Worm (Caenorhabditis elegans): ENCODE data around the gene nas-4.

nas-4 gene

ce11 chrIII:6453665-6454064 is 38.2 kb upstream of the nas-4 start (continued):
- TF ChIP-seq elt-1 (tag; optimal IDR thresholded peaks at IDR 0.05): no peak
- TF ChIP-seq fkh-10 (GFP tag; optimal IDR thresholded peaks at IDR 0.05): no peak
- TF ChIP-seq nhr-43 (tag; optimal IDR thresholded peaks at IDR 0.05; ENCODE audit: poor library complexity, severe bottlenecking): peak; percentile 73
- no peak for TF ChIP-seq fkh-2 (tag; optimal IDR thresholded peaks at IDR 0.05)
- TF ChIP-seq eor-1 (tag; optimal IDR thresholded peaks at IDR 0.05): no peak
- no peak for TF ChIP-seq ceh-9 (tag; optimal IDR thresholded peaks at IDR 0.05)
- TF ChIP-seq nhr-12 (tag; optimal IDR thresholded peaks at IDR 0.05): no peak
- TF ChIP-seq pha-4 (tag; optimal IDR thresholded peaks at IDR 0.05): peak; percentile 84
- TF ChIP-seq nhr-77 (tag; optimal IDR thresholded peaks at IDR 0.05): no peak
- peak; percentile 0 for TF ChIP-seq mdl-1 (tag; optimal IDR thresholded peaks at IDR 0.05)
- no peak for TF ChIP-seq nhr-67 (tag; optimal IDR thresholded peaks at IDR 0.05)
- TF ChIP-seq ztf-11 (tag; optimal IDR thresholded peaks at IDR 0.05): no peak
- no peak for TF ChIP-seq nhr-237 (tag; optimal IDR thresholded peaks at IDR 0.05)
- peak; percentile 82 for TF ChIP-seq pqm-1 (tag; optimal IDR thresholded peaks at IDR 0.05)
- TF ChIP-seq mml-1 (tag; optimal IDR thresholded peaks at IDR 0.05): no peak

- TF ChIP-seq nhr-25 (tag; optimal IDR thresholded peaks at IDR 0.05) (no peak), nfya-1 (tag; optimal IDR thresholded peaks at IDR 0.05; ENCODE audit: insufficient read depth) (peak; percentile 39), pha-4 (tag; optimal IDR thresholded peaks at IDR 0.05) (peak; percentile 37), daf-12 (tag; optimal IDR thresholded peaks at IDR 0.05) (no peak), skn-1 (tag; optimal IDR thresholded peaks at IDR 0.05) (no peak), ama-1 (optimal IDR thresholded peaks at IDR 0.05) (peak; percentile 8), nhr-43 (tag; optimal IDR thresholded peaks at IDR 0.05; ENCODE audit: poor library complexity, severe bottlenecking) (no peak), aly-2 (tag; optimal IDR thresholded peaks at IDR 0.05) (no peak), R02D3.7 (tag; optimal IDR thresholded peaks at IDR 0.05) (no peak)
These were observed 37.2 kb upstream of the nas-4 start for ce11 chrIII:6452683-6453082.

ce11 chrIII:6452278-6452677 is 36.8 kb upstream of the nas-4 start, which contains the start of gene set-1:
Gene set-1, minus strand, starts transcription at chrIII:6452378.
- TF ChIP-seq jun-1 (tag; optimal IDR thresholded peaks at IDR 0.05): no peak
- TF ChIP-seq nhr-237 (tag; optimal IDR thresholded peaks at IDR 0.05): no peak
- TF ChIP-seq eor-1 (tag; optimal IDR thresholded peaks at IDR 0.05): no peak
- no peak for TF ChIP-seq R02D3.7 (tag; optimal IDR thresholded peaks at IDR 0.05)
- TF ChIP-seq nfya-1 (tag; optimal IDR thresholded peaks at IDR 0.05; ENCODE audit: insufficient read depth): no peak
- TF ChIP-seq egl-5 (tag; optimal IDR thresholded peaks at IDR 0.05): no peak
- no peak for TF ChIP-seq nhr-12 (tag; optimal IDR thresholded peaks at IDR 0.05)
- TF ChIP-seq lin-15B (tag; optimal IDR thresholded peaks at IDR 0.05): no peak

DNA sequence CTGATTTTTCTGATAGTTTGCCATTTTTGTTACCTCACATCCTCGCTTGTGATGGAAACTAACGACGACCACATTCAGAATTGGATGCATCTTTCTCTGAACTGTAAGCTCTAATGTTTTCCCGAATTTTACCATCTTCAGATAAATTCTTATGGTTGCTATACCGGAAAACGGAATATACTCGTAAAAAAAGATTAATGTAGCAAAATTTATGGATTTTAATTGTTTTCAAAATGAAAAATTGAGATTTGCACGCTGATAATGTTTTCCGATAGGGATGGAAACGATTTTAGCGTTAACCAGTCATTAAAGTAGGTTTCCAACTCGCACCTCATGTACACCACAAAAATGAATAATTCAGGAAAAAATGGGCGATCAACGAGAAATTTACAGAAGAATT is 35.1 kb upstream of the nas-4 start, which contains the start of gene T26A5.6:
T26A5.6 (minus strand) TSS at position 101 of the 400 bp plus-strand sequence.
- no peak for TF ChIP-seq unc-39 (tag; optimal IDR thresholded peaks at IDR 0.05)
- TF ChIP-seq nhr-23 (tag; optimal IDR thresholded peaks at IDR 0.05): no peak
- TF ChIP-seq ceh-16 (tag; optimal IDR thresholded peaks at IDR 0.05): no peak
- no peak for TF ChIP-seq nhr-28 (tag; optimal IDR thresholded peaks at IDR 0.05)
- TF ChIP-seq snpc-4 (tag; optimal IDR thresholded peaks at IDR 0.05): no peak
- TF ChIP-seq nfya-1 (tag; optimal IDR thresholded peaks at IDR 0.05; ENCODE audit: insufficient read depth): no peak
- TF ChIP-seq nhr-237 (tag; optimal IDR thresholded peaks at IDR 0.05): no peak
- no peak for TF ChIP-seq pqm-1 (tag; optimal IDR thresholded peaks at IDR 0.05)
- TF ChIP-seq mdl-1 (tag; optimal IDR thresholded peaks at IDR 0.05): no peak
- no peak for TF ChIP-seq pha-4 (tag; optimal IDR thresholded peaks at IDR 0.05)
- no peak for TF ChIP-seq fkh-10 (GFP tag; optimal IDR thresholded peaks at IDR 0.05)
- no peak for TF ChIP-seq skn-1 (tag; optimal IDR thresholded peaks at IDR 0.05)
- TF ChIP-seq nhr-25 (tag; optimal IDR thresholded peaks at IDR 0.05): no peak
- TF ChIP-seq elt-2 (tag; optimal IDR thresholded peaks at IDR 0.05): no peak
- TF ChIP-seq elt-1 (tag; optimal IDR thresholded peaks at IDR 0.05): no peak
- no peak for TF ChIP-seq eor-1 (tag; optimal IDR thresholded peaks at IDR 0.05)
- no peak for TF ChIP-seq nhr-67 (tag; optimal IDR thresholded peaks at IDR 0.05)
- TF ChIP-seq tbx-2 (tag; optimal IDR thresholded peaks at IDR 0.05): no peak

DNA sequence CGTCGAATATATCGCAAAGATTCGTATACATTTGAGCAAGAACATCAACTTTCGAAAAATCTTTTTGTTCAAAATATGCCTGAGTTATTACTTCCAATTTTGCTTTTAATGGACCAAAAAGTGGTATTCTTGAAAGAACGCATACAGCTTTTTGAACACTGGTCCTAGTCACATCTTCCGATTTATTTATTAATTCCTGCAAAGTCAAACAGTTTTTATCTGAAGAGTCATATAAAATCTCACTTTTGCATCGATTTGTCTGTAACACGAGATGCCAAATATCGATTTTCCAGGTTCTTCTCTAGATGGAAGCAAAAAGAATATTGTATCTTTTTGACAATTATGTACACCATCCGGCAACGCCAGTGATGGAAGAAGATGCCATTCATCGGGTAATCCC is 34.4 kb upstream of the nas-4 start:
- TF ChIP-seq elt-2 (tag; optimal IDR thresholded peaks at IDR 0.05): no peak
- no peak for TF ChIP-seq nhr-67 (tag; optimal IDR thresholded peaks at IDR 0.05)
- no peak for TF ChIP-seq lsy-12 (tag; optimal IDR thresholded peaks at IDR 0.05)
- no peak for TF ChIP-seq ama-1 (optimal IDR thresholded peaks at IDR 0.05)
- TF ChIP-seq pqm-1 (tag; optimal IDR thresholded peaks at IDR 0.05): no peak
- TF ChIP-seq nhr-237 (tag; optimal IDR thresholded peaks at IDR 0.05): no peak
